Fruit fly (Drosophila melanogaster): ENCODE results near the gene CG43246.

CG43246 gene

dm6 chr3L:14543971-14544655 lies 7.7 kb downstream of the CG43246 start (continued):
- no peak for TF ChIP-seq CG15479 (GFP tag; optimal IDR thresholded peaks at IDR 0.05)
- TF ChIP-seq CG6254 (GFP tag; optimal IDR thresholded peaks at IDR 0.05), result no peak
- peak; percentile 97 for TF ChIP-seq kni (GFP tag; optimal IDR thresholded peaks at IDR 0.05)
- no peak for TF ChIP-seq stwl (tag; optimal IDR thresholded peaks at IDR 0.05)
- no peak for TF ChIP-seq ara (GFP tag; IDR thresholded peaks at IDR 0.05)
- TF ChIP-seq CG2129 (GFP tag; IDR thresholded peaks at IDR 0.05; ENCODE audit: partially characterized antibody), result no peak
- TF ChIP-seq croc (GFP tag; conservative IDR thresholded peaks at IDR 0.05), result no peak
- TF ChIP-seq inv (GFP tag; IDR thresholded peaks at IDR 0.05; ENCODE audit: partially characterized antibody), result no peak
- TF ChIP-seq Fer1 (GFP tag; optimal IDR thresholded peaks at IDR 0.05), result peak; percentile 47
- peak; percentile 74 for TF ChIP-seq nom (GFP tag; optimal IDR thresholded peaks at IDR 0.05)
- no peak for TF ChIP-seq ttk (GFP tag; IDR thresholded peaks at IDR 0.05)
- no peak for TF ChIP-seq fd3F (GFP tag; optimal IDR thresholded peaks at IDR 0.05)
- no peak for TF ChIP-seq CG3065 (GFP tag; optimal IDR thresholded peaks at IDR 0.05)
- no peak for TF ChIP-seq tio (GFP tag; optimal IDR thresholded peaks at IDR 0.05)
- TF ChIP-seq Six4 (GFP tag; optimal IDR thresholded peaks at IDR 0.05), result no peak
- TF ChIP-seq bbx (GFP tag; IDR thresholded peaks at IDR 0.05; ENCODE audit: partially characterized antibody), result peak; percentile 10; the same call in 1 of the 2 replicates
- no peak for TF ChIP-seq CG2202 (tag; optimal IDR thresholded peaks at IDR 0.05)
- TF ChIP-seq Max (GFP tag; optimal IDR thresholded peaks at IDR 0.05), result no peak
- TF ChIP-seq chn (GFP tag; optimal IDR thresholded peaks at IDR 0.05), result no peak
- no peak for TF ChIP-seq Awh (GFP tag; IDR thresholded peaks at IDR 0.05)
- TF ChIP-seq her (GFP tag; optimal IDR thresholded peaks at IDR 0.05), result no peak
- no peak for TF ChIP-seq slbo (GFP tag; IDR thresholded peaks at IDR 0.05)
- TF ChIP-seq esg (GFP tag; conservative IDR thresholded peaks at IDR 0.05), result no peak
- TF ChIP-seq BtbVII (GFP tag; optimal IDR thresholded peaks at IDR 0.05), result peak; percentile 18
- no peak for TF ChIP-seq NfI (GFP tag; optimal IDR thresholded peaks at IDR 0.05)
- TF ChIP-seq gsb (GFP tag; IDR thresholded peaks at IDR 0.05), result no peak
- TF ChIP-seq Oaz (GFP tag; IDR thresholded peaks at IDR 0.05), result no peak
- TF ChIP-seq Hr39 (optimal IDR thresholded peaks at IDR 0.05), result no peak
- TF ChIP-seq CG3281 (GFP tag; optimal IDR thresholded peaks at IDR 0.05), result peak; percentile 27
- peak; percentile 43; the same call in 1 of the 3 replicates for TF ChIP-seq ci (GFP tag; IDR thresholded peaks at IDR 0.05)
- TF ChIP-seq CG34376 (GFP tag; optimal IDR thresholded peaks at IDR 0.05), result no peak
- no peak for TF ChIP-seq en (GFP tag; optimal IDR thresholded peaks at IDR 0.05)
- no peak for TF ChIP-seq tin (GFP tag; optimal IDR thresholded peaks at IDR 0.05)
- TF ChIP-seq pho (GFP tag; optimal IDR thresholded peaks at IDR 0.05), result no peak
- TF ChIP-seq Trl (optimal IDR thresholded peaks at IDR 0.05), result no peak
- no peak for TF ChIP-seq Trl (GFP tag; optimal IDR thresholded peaks at IDR 0.05)
- no peak for TF ChIP-seq crol (GFP tag; IDR thresholded peaks at IDR 0.05)
- TF ChIP-seq CG14860 (GFP tag; IDR thresholded peaks at IDR 0.05; ENCODE audit: partially characterized antibody), result peak; percentile 35; the same call in 1 of the 3 replicates
- no peak for TF ChIP-seq cad (GFP tag; optimal IDR thresholded peaks at IDR 0.05)
- no peak for TF ChIP-seq Camta (GFP tag; optimal IDR thresholded peaks at IDR 0.05)
- TF ChIP-seq insv (GFP tag; optimal IDR thresholded peaks at IDR 0.05), result no peak
- TF ChIP-seq Eip74EF (GFP tag; optimal IDR thresholded peaks at IDR 0.05), result no peak
- TF ChIP-seq C15 (GFP tag; IDR thresholded peaks at IDR 0.05), result no peak
- TF ChIP-seq h (optimal IDR thresholded peaks at IDR 0.05), result no peak
- no peak for TF ChIP-seq CG12236 (GFP tag; optimal IDR thresholded peaks at IDR 0.05)
- no peak for TF ChIP-seq CG15073 (GFP tag; optimal IDR thresholded peaks at IDR 0.05)
- no peak for TF ChIP-seq Ravus (GFP tag; IDR thresholded peaks at IDR 0.05)
- no peak for TF ChIP-seq slp2 (GFP tag; optimal IDR thresholded peaks at IDR 0.05)
- TF ChIP-seq CG17912 (GFP tag; optimal IDR thresholded peaks at IDR 0.05), result no peak
- TF ChIP-seq da (GFP tag; optimal IDR thresholded peaks at IDR 0.05), result no peak
- TF ChIP-seq gro (GFP tag; optimal IDR thresholded peaks at IDR 0.05), result no peak
- TF ChIP-seq cg (GFP tag; optimal IDR thresholded peaks at IDR 0.05), result no peak
